Fruit fly (Drosophila melanogaster) whole organism, embryonic: Measurements from ENCODE around the gene CG8420.

Experiments
- Abd-B ChIP-seq: fragments of 200-800 bp; sonication (Bioruptor generic); optimal IDR thresholded peaks from 2 replicates; lab custom pipeline; 2018; ENCODE audit warnings: missing biosample characterization, mild to moderate bottlenecking, missing genetic modification characterization, moderate library complexity
- Blimp-1 ChIP-seq: fragments of 200-800 bp; sonication (Bioruptor generic); optimal IDR thresholded peaks from 3 replicates; lab custom pipeline; 2018; ENCODE audit warnings: missing biosample characterization, missing genetic modification characterization, mild to moderate bottlenecking, moderate library complexity, missing genetic modification reagents
- CG1024 ChIP-seq: fragments of 200-800 bp; sonication (Bioruptor generic); IDR thresholded peaks from 2 replicates; pipeline ENCODE4 v1.3.6; 2022; ENCODE audit warnings: missing biosample characterization, missing genetic modification characterization
- CG10565 ChIP-seq: fragments of 200-800 bp; sonication (Bioruptor generic); optimal IDR thresholded peaks from 3 replicates; lab custom pipeline; 2016; ENCODE audit warnings: missing biosample characterization, mild to moderate bottlenecking, missing genetic modification characterization
- CG10959 ChIP-seq: fragments of 200-800 bp; sonication (Bioruptor generic); IDR thresholded peaks from 2 replicates; pipeline ENCODE4 v1.3.6; 2022; ENCODE audit warnings: missing biosample characterization, missing genetic modification characterization
- CG10979 ChIP-seq: fragments of 200-800 bp; sonication (Bioruptor generic); optimal IDR thresholded peaks from 2 replicates; lab custom pipeline; 2018; ENCODE audit warnings: missing biosample characterization, mild to moderate bottlenecking, missing genetic modification characterization, moderate library complexity
- CG11723 ChIP-seq: fragments of 200-800 bp; sonication (Bioruptor generic); optimal IDR thresholded peaks from 2 replicates; lab custom pipeline; 2017; ENCODE audit warnings: missing biosample characterization, mild to moderate bottlenecking, missing genetic modification characterization
- CG12391 ChIP-seq: fragments of 200-800 bp; sonication (Bioruptor generic); optimal IDR thresholded peaks from 3 replicates; lab custom pipeline; 2018; ENCODE audit warnings: missing biosample characterization, mild to moderate bottlenecking, missing genetic modification characterization, moderate library complexity
- CG12659 ChIP-seq: fragments of 200-800 bp; sonication (Bioruptor generic); optimal IDR thresholded peaks from 3 replicates; lab custom pipeline; 2017; ENCODE audit warnings: mild to moderate bottlenecking, missing biosample characterization, missing genetic modification reagents, missing genetic modification characterization
- CG12744 ChIP-seq: fragments of 200-800 bp; sonication (Bioruptor generic); optimal IDR thresholded peaks from 2 replicates; lab custom pipeline; 2016; ENCODE audit warnings: missing biosample characterization, missing genetic modification characterization
- CG13287 ChIP-seq: fragments of 200-800 bp; sonication (Bioruptor generic); IDR thresholded peaks from 2 replicates; pipeline ENCODE4 v1.3.6; 2022; ENCODE audit warnings: missing biosample characterization, missing genetic modification characterization; ENCODE audit not compliant: partially characterized antibody
- CG13775 ChIP-seq: fragments of 200-800 bp; sonication (Bioruptor generic); optimal IDR thresholded peaks from 3 replicates; lab custom pipeline; 2017; ENCODE audit warnings: missing biosample characterization, mild to moderate bottlenecking, missing genetic modification characterization
- CG14014 ChIP-seq: fragments of 200-800 bp; sonication (Bioruptor generic); IDR thresholded peaks from 2 replicates; pipeline ENCODE4 v1.3.6; 2022; ENCODE audit warnings: missing biosample characterization, missing genetic modification characterization
- CG1647 ChIP-seq: fragments of 200-800 bp; sonication (Bioruptor generic); optimal IDR thresholded peaks from 3 replicates; lab custom pipeline; 2016; ENCODE audit warnings: missing biosample characterization, missing genetic modification characterization
- CG18476 ChIP-seq: fragments of 200-800 bp; sonication (Bioruptor generic); optimal IDR thresholded peaks from 2 replicates; lab custom pipeline; 2016; ENCODE audit warnings: missing biosample characterization, mild to moderate bottlenecking, missing genetic modification characterization
- CG18599 ChIP-seq: fragments of 200-800 bp; sonication (Bioruptor generic); optimal IDR thresholded peaks from 3 replicates; lab custom pipeline; 2017; ENCODE audit warnings: missing biosample characterization, missing genetic modification characterization, mild to moderate bottlenecking, moderate library complexity, missing genetic modification reagents
- CG2120 ChIP-seq: fragments of 200-800 bp; sonication (Bioruptor generic); optimal IDR thresholded peaks from 3 replicates; lab custom pipeline; 2016; ENCODE audit warnings: missing biosample characterization, missing genetic modification characterization
- CG3995 ChIP-seq: fragments of 200-800 bp; sonication (Bioruptor generic); optimal IDR thresholded peaks from 3 replicates; lab custom pipeline; 2016; ENCODE audit warnings: missing biosample characterization, missing genetic modification characterization
- CG7928 ChIP-seq: fragments of 200-800 bp; sonication (Bioruptor generic); optimal IDR thresholded peaks from 2 replicates; lab custom pipeline; 2017; ENCODE audit warnings: missing biosample characterization, mild to moderate bottlenecking, missing genetic modification characterization
- CG9727 ChIP-seq: fragments of 200-800 bp; sonication (Bioruptor generic); optimal IDR thresholded peaks from 3 replicates; lab custom pipeline; 2017; ENCODE audit warnings: missing biosample characterization, mild to moderate bottlenecking, missing genetic modification characterization
- CG9876 ChIP-seq: fragments of 200-800 bp; sonication (Bioruptor generic); optimal IDR thresholded peaks from 2 replicates; lab custom pipeline; 2016; ENCODE audit warnings: missing biosample characterization, missing genetic modification characterization
- CG9932 ChIP-seq: fragments of 200-800 bp; sonication (Bioruptor generic); IDR thresholded peaks from 2 replicates; pipeline ENCODE4 v1.3.6; 2022; ENCODE audit warnings: missing biosample characterization, missing genetic modification characterization
- Deaf1 ChIP-seq: fragments of 200-800 bp; optimal IDR thresholded peaks from 3 replicates; lab custom pipeline; 2019; ENCODE audit warnings: missing biosample characterization, mild to moderate bottlenecking, missing genetic modification characterization, moderate library complexity
- Dip3 ChIP-seq: fragments of 200-800 bp; sonication (Bioruptor generic); optimal IDR thresholded peaks from 3 replicates; lab custom pipeline; 2016; ENCODE audit warnings: missing biosample characterization, missing genetic modification characterization
- Ets65A ChIP-seq: fragments of 200-800 bp; sonication (Bioruptor generic); peaks from one replicate; lab custom pipeline; 2016; ENCODE audit warnings: missing biosample characterization, missing genetic modification characterization
- Fer2 ChIP-seq: fragments of 200-800 bp; sonication (Bioruptor generic); optimal IDR thresholded peaks from 2 replicates; lab custom pipeline; 2018; ENCODE audit warnings: missing biosample characterization, mild to moderate bottlenecking, missing genetic modification characterization, moderate library complexity
- H2.0 ChIP-seq: fragments of 200-800 bp; sonication (Bioruptor generic); IDR thresholded peaks from 2 replicates; pipeline ENCODE4 v1.3.6; 2022; ENCODE audit warnings: missing biosample characterization, missing genetic modification characterization
- Hmx ChIP-seq: fragments of 200-800 bp; sonication (Bioruptor generic); optimal IDR thresholded peaks from 2 replicates; lab custom pipeline; 2016; ENCODE audit warnings: missing biosample characterization, missing genetic modification characterization
- Jarid2 ChIP-seq: fragments of 200-800 bp; sonication (Bioruptor generic); optimal IDR thresholded peaks from 3 replicates; lab custom pipeline; 2017; ENCODE audit warnings: mild to moderate bottlenecking, missing biosample characterization, missing genetic modification reagents, missing genetic modification characterization
- Mad ChIP-seq: fragments of 200-800 bp; sonication (Bioruptor generic); optimal IDR thresholded peaks from 2 replicates; lab custom pipeline; 2016; ENCODE audit warnings: missing biosample characterization, missing genetic modification characterization
- Nf-YC ChIP-seq: fragments of 200-800 bp; optimal IDR thresholded peaks from 3 replicates; lab custom pipeline; 2019; ENCODE audit warnings: missing biosample characterization, mild to moderate bottlenecking, missing genetic modification characterization, moderate library complexity
- NfI ChIP-seq: fragments of 200-800 bp; sonication (Bioruptor generic); optimal IDR thresholded peaks from 3 replicates; lab custom pipeline; 2018; ENCODE audit warnings: missing biosample characterization, mild to moderate bottlenecking, missing genetic modification characterization, moderate library complexity
- PHDP ChIP-seq: fragments of 200-800 bp; sonication (Bioruptor generic); optimal IDR thresholded peaks from 3 replicates; lab custom pipeline; 2018; ENCODE audit warnings: missing biosample characterization, mild to moderate bottlenecking, missing genetic modification characterization, moderate library complexity
- YL-1 ChIP-seq: fragments of 200-800 bp; sonication (Bioruptor generic); optimal IDR thresholded peaks from 3 replicates; lab custom pipeline; 2017; ENCODE audit warnings: missing biosample characterization, mild to moderate bottlenecking, missing genetic modification characterization
- al ChIP-seq: fragments of 200-800 bp; sonication (Bioruptor generic); IDR thresholded peaks from 2 replicates; pipeline ENCODE4 v1.3.6; 2022; ENCODE audit warnings: missing biosample characterization, missing genetic modification characterization
- bcd ChIP-seq: fragments of 200-800 bp; sonication (Bioruptor generic); optimal IDR thresholded peaks from 2 replicates; lab custom pipeline; 2017; ENCODE audit warnings: missing biosample characterization, mild to moderate bottlenecking, missing genetic modification characterization
- cato ChIP-seq: fragments of 200-800 bp; sonication (Bioruptor generic); optimal IDR thresholded peaks from 2 replicates; lab custom pipeline; 2016; ENCODE audit warnings: missing biosample characterization, missing genetic modification characterization, borderline replicate concordance
- cwo ChIP-seq: fragments of 200-800 bp; sonication (Bioruptor generic); optimal IDR thresholded peaks from 3 replicates; lab custom pipeline; 2017; ENCODE audit warnings: missing biosample characterization, missing genetic modification characterization, mild to moderate bottlenecking, moderate library complexity, missing genetic modification reagents
- ewg ChIP-seq: fragments of 200-800 bp; sonication (Bioruptor generic); optimal IDR thresholded peaks from 3 replicates; lab custom pipeline; 2017; ENCODE audit warnings: mild to moderate bottlenecking, missing biosample characterization, missing genetic modification reagents, missing genetic modification characterization
- gt ChIP-seq: fragments of 200-800 bp; sonication (Bioruptor generic); IDR thresholded peaks from 2 replicates; pipeline ENCODE4 v1.3.6; 2022; ENCODE audit warnings: missing biosample characterization, missing genetic modification characterization
- h ChIP-seq: fragments of >200 bp; optimal IDR thresholded peaks from 2 replicates; lab custom pipeline; 2017
- hkb ChIP-seq, 2 experiments: fragments of 200-800 bp in 1 of 2; fragments of >200 bp in 1 of 2; sonication (Bioruptor generic) in 1 of 2; IDR thresholded peaks in 1 of 2; optimal IDR thresholded peaks in 1 of 2; 2 replicates each; pipeline versions ENCODE4 v1.3.6 to Lab custom; 2017 to 2022; ENCODE audit warnings: missing biosample characterization in 1 of 2, missing genetic modification characterization in 1 of 2
- jigr1 ChIP-seq: fragments of 200-800 bp; sonication (Bioruptor generic); IDR thresholded peaks from 3 replicates; pipeline ENCODE4 v1.3.6; 2022; ENCODE audit warnings: missing biosample characterization, missing genetic modification characterization
- p53 ChIP-seq: fragments of 200-800 bp; sonication (Bioruptor generic); optimal IDR thresholded peaks from 2 replicates; lab custom pipeline; 2016; ENCODE audit warnings: missing biosample characterization, missing genetic modification characterization
- pho ChIP-seq: fragments of 200-800 bp; sonication (Bioruptor generic); optimal IDR thresholded peaks from 2 replicates; lab custom pipeline; 2016; ENCODE audit warnings: missing biosample characterization, missing genetic modification characterization
- run ChIP-seq: fragments of 200-800 bp; sonication (Bioruptor generic); optimal IDR thresholded peaks from 3 replicates; lab custom pipeline; 2018; ENCODE audit warnings: missing biosample characterization, mild to moderate bottlenecking, missing genetic modification characterization
- sd ChIP-seq: fragments of 200-800 bp; sonication (Bioruptor generic); optimal IDR thresholded peaks from 3 replicates; lab custom pipeline; 2018; ENCODE audit warnings: missing biosample characterization, mild to moderate bottlenecking, missing genetic modification characterization, moderate library complexity
- so ChIP-seq: fragments of 200-800 bp; sonication (Bioruptor generic); IDR thresholded peaks from 3 replicates; pipeline ENCODE4 v1.3.6; 2022; ENCODE audit warnings: missing biosample characterization, missing genetic modification characterization
- trem ChIP-seq: fragments of 200-800 bp; optimal IDR thresholded peaks from 3 replicates; lab custom pipeline; 2019; ENCODE audit warnings: missing biosample characterization, mild to moderate bottlenecking, missing genetic modification characterization, moderate library complexity
- usp ChIP-seq: fragments of >200 bp; optimal IDR thresholded peaks from 2 replicates; lab custom pipeline; 2017; ENCODE audit warnings: missing biosample characterization, missing genetic modification characterization
- vnd ChIP-seq: fragments of 200-800 bp; sonication (Bioruptor generic); IDR thresholded peaks from 3 replicates; pipeline ENCODE4 v1.3.6; 2022; ENCODE audit warnings: missing biosample characterization, missing genetic modification characterization; ENCODE audit not compliant: partially characterized antibody

The CG8420 gene

dm6 chr3R:9239941-9240400 is 6.5 kb upstream of the CG8420 start (continued):
- TF ChIP-seq jigr1 (GFP tag; lab: Robert Waterston, UW) = no peak
- TF ChIP-seq CG9932 (GFP tag; lab: Robert Waterston, UW) = no peak
- peak; percentile 9 for TF ChIP-seq CG2120 (GFP tag; lab: Kevin White, UChicago)
- TF ChIP-seq Jarid2 = no peak
- no peak for TF ChIP-seq CG10959 (GFP tag; lab: Robert Waterston, UW)
- TF ChIP-seq CG18599 (GFP tag; lab: Kevin White, UChicago) = no peak
- no peak for TF ChIP-seq CG10565
- TF ChIP-seq CG1647 (GFP tag; lab: Kevin White, UChicago) = no peak
- no peak for TF ChIP-seq al (GFP tag; lab: Robert Waterston, UW)
- TF ChIP-seq bcd (GFP tag; lab: Kevin White, UChicago) = no peak
- TF ChIP-seq CG10979 (tag; lab: Kevin White, UChicago) = peak; percentile 30
- peak; percentile 12 for TF ChIP-seq NfI
- no peak for TF ChIP-seq Ets65A (GFP tag; lab: Kevin White, UChicago)
- peak; percentile 91 for TF ChIP-seq CG13287
- peak; percentile 76 for TF ChIP-seq trem (tag; lab: Kevin White, UChicago)
- no peak for TF ChIP-seq CG1024 (GFP tag; lab: Robert Waterston, UW)
- TF ChIP-seq hkb (optimal IDR thresholded peaks at IDR 0.05; lab: Kevin White, UChicago) = no peak
- TF ChIP-seq hkb (GFP tag; IDR thresholded peaks at IDR 0.05; lab: Robert Waterston, UW) = no peak
- TF ChIP-seq so (GFP tag; lab: Robert Waterston, UW) = no peak
- no peak for TF ChIP-seq CG14014 (GFP tag; lab: Robert Waterston, UW)
- TF ChIP-seq Mad = no peak
- TF ChIP-seq ewg (GFP tag; lab: Kevin White, UChicago) = peak; percentile 69
- TF ChIP-seq CG3995 (GFP tag; lab: Kevin White, UChicago) = peak; percentile 21
- no peak for TF ChIP-seq CG13775
- no peak for TF ChIP-seq CG12744 (GFP tag; lab: Kevin White, UChicago)
- peak; percentile 28 for TF ChIP-seq CG12391 (tag; lab: Kevin White, UChicago)
- TF ChIP-seq h (lab: Kevin White, UChicago) = no peak
- peak; percentile 94 for TF ChIP-seq YL-1 (GFP tag; lab: Kevin White, UChicago)
- TF ChIP-seq sd (tag; lab: Kevin White, UChicago) = no peak
- no peak for TF ChIP-seq Dip3
- TF ChIP-seq Deaf1 = peak; percentile 56
- TF ChIP-seq Fer2 (tag; lab: Kevin White, UChicago) = no peak
- TF ChIP-seq vnd (GFP tag; lab: Robert Waterston, UW) = peak; percentile 67; the same call in 2 of the 3 replicates
- TF ChIP-seq pho (GFP tag; lab: Kevin White, UChicago) = no peak
- TF ChIP-seq CG9876 = no peak
- no peak for TF ChIP-seq Hmx
- no peak for TF ChIP-seq run
- no peak for TF ChIP-seq p53 (GFP tag; lab: Kevin White, UChicago)
- peak; percentile 54 for TF ChIP-seq CG12659 (GFP tag; lab: Kevin White, UChicago)
- no peak for TF ChIP-seq usp (GFP tag; lab: Kevin White, UChicago)
- TF ChIP-seq cato (GFP tag; lab: Kevin White, UChicago) = no peak
- peak; percentile 21 for TF ChIP-seq CG11723
- peak; percentile 27 for TF ChIP-seq Nf-YC (tag; lab: Kevin White, UChicago)
- no peak for TF ChIP-seq Abd-B (GFP tag; lab: Kevin White, UChicago)
- TF ChIP-seq cwo (GFP tag; lab: Kevin White, UChicago) = no peak
- TF ChIP-seq gt (GFP tag; lab: Robert Waterston, UW) = no peak
- no peak for TF ChIP-seq CG18476 (GFP tag; lab: Kevin White, UChicago)
- no peak for TF ChIP-seq PHDP (tag; lab: Kevin White, UChicago)
- TF ChIP-seq CG9727 (GFP tag; lab: Kevin White, UChicago) = peak; percentile 16
- TF ChIP-seq Blimp-1 (GFP tag; lab: Kevin White, UChicago) = no peak
- no peak for TF ChIP-seq CG7928 (GFP tag; lab: Kevin White, UChicago)
- TF ChIP-seq H2.0 (GFP tag; lab: Robert Waterston, UW) = no peak
